Worm (Caenorhabditis elegans): Measurements from ENCODE around the gene Y42A5A.1.
A peak's percentile ranks its signal among the peaks of the same experiment; 100 is the strongest.

The Y42A5A.1 gene

ce11 chrV:11082475-11082874 lies 5.3 kb upstream of the Y42A5A.1 start (continued):
- TF ChIP-seq C16A3.4 (tag; optimal IDR thresholded peaks at IDR 0.05) (no peak), isw-1 (GFP tag; IDR thresholded peaks at IDR 0.05) (no peak), ces-1 (GFP tag; optimal IDR thresholded peaks at IDR 0.05) (no peak), ceh-8 (GFP tag; optimal IDR thresholded peaks at IDR 0.05) (no peak), egl-27 (tag; optimal IDR thresholded peaks at IDR 0.05) (peak in 1 of 2 experiments; percentile 24), dpl-1 (GFP tag; optimal IDR thresholded peaks at IDR 0.05) (no peak), snu-23 (GFP tag; optimal IDR thresholded peaks at IDR 0.05) (peak; percentile 76), lir-3 (tag; optimal IDR thresholded peaks at IDR 0.05; ENCODE audit: poor library complexity) (peak; percentile 21), ama-1 (optimal IDR thresholded peaks at IDR 0.05) (peak; percentile 83), sptf-1 (tag; optimal IDR thresholded peaks at IDR 0.05) (no peak), lin-39 (tag; optimal IDR thresholded peaks at IDR 0.05) (peak; percentile 23), vab-15 (tag; optimal IDR thresholded peaks at IDR 0.05) (no peak), nhr-77 (tag; optimal IDR thresholded peaks at IDR 0.05) (peak; percentile 78), nhr-12 (tag; optimal IDR thresholded peaks at IDR 0.05) (no peak), swsn-7 (tag; optimal IDR thresholded peaks at IDR 0.05) (peak; percentile 68), Y116A8C.19 (tag; optimal IDR thresholded peaks at IDR 0.05; ENCODE audit: borderline replicate concordance) (no peak), mef-2 (tag; optimal IDR thresholded peaks at IDR 0.05) (no peak), unc-98 (GFP tag; IDR thresholded peaks at IDR 0.05) (no peak), sox-4 (tag; optimal IDR thresholded peaks at IDR 0.05) (no peak), C34B4.2 (tag; optimal IDR thresholded peaks at IDR 0.05) (no peak), jun-1 (tag; optimal IDR thresholded peaks at IDR 0.05) (no peak), zag-1 (tag; optimal IDR thresholded peaks at IDR 0.05) (no peak), unc-86 (tag; optimal IDR thresholded peaks at IDR 0.05) (no peak), pqm-1 (tag; optimal IDR thresholded peaks at IDR 0.05) (no peak), ceh-88 (GFP tag; IDR thresholded peaks at IDR 0.05) (no peak), lin-35 (GFP tag; optimal IDR thresholded peaks at IDR 0.05) (no peak), hlh-4 (tag; optimal IDR thresholded peaks at IDR 0.05) (no peak), nhr-11 (tag; optimal IDR thresholded peaks at IDR 0.05) (peak; percentile 81), dsc-1 (tag; optimal IDR thresholded peaks at IDR 0.05) (peak; percentile 67), elt-2 (tag; optimal IDR thresholded peaks at IDR 0.05) (no peak), nhr-28 (tag; optimal IDR thresholded peaks at IDR 0.05) (no peak), zip-4 (GFP tag; optimal IDR thresholded peaks at IDR 0.05) (no peak), lin-14 (GFP tag; optimal IDR thresholded peaks at IDR 0.05) (peak; percentile 88), efl-1 (optimal IDR thresholded peaks at IDR 0.05) (peak; percentile 25 to 39), efl-1 (GFP tag; optimal IDR thresholded peaks at IDR 0.05 in 1 of 2) (peak in 1 of 2 experiments; percentile 81), nhr-76 (tag; optimal IDR thresholded peaks at IDR 0.05) (no peak), alr-1 (tag; optimal IDR thresholded peaks at IDR 0.05; ENCODE audit: borderline replicate concordance) (no peak), tlp-1 (tag; optimal IDR thresholded peaks at IDR 0.05) (no peak), lin-15B (tag; optimal IDR thresholded peaks at IDR 0.05) (no peak), F16B12.6 (tag; optimal IDR thresholded peaks at IDR 0.05) (no peak), nhr-19 (GFP tag; conservative IDR thresholded peaks at IDR 0.05) (peak; percentile 84), nhr-90 (tag; optimal IDR thresholded peaks at IDR 0.05; ENCODE audit: poor library complexity) (peak; percentile 24), pax-3 (tag; optimal IDR thresholded peaks at IDR 0.05) (no peak), tbx-2 (tag; optimal IDR thresholded peaks at IDR 0.05) (peak; percentile 58), unc-30 (tag; optimal IDR thresholded peaks at IDR 0.05) (no peak), ets-5 (GFP tag; IDR thresholded peaks at IDR 0.05) (no peak), nhr-237 (tag; optimal IDR thresholded peaks at IDR 0.05) (no peak), lsy-2 (tag; optimal IDR thresholded peaks at IDR 0.05) (peak; percentile 32 to 44), hlh-17 (GFP tag; optimal IDR thresholded peaks at IDR 0.05; ENCODE audit: borderline replicate concordance) (no peak), xbp-1 (tag; optimal IDR thresholded peaks at IDR 0.05) (peak; percentile 37), ztf-11 (tag; optimal IDR thresholded peaks at IDR 0.05) (no peak), nhr-85 (tag) (no peak), grh-1 (GFP tag; IDR thresholded peaks at IDR 0.05) (no peak), efl-3 (GFP tag; optimal IDR thresholded peaks at IDR 0.05) (no peak)
